Fruit fly (Drosophila melanogaster) whole organism, wandering third instar larva: ENCODE results near the gene CG15210.

Experiments used
- Abd-B ChIP-seq: fragments of >200 bp; optimal IDR thresholded peaks from 2 replicates; lab custom pipeline; 2017; ENCODE audit warnings: missing biosample characterization, missing genetic modification characterization
- CG32264 ChIP-seq: fragments of 200-800 bp; sonication (Bioruptor generic); optimal IDR thresholded peaks from 2 replicates; lab custom pipeline; 2016; ENCODE audit warnings: missing biosample characterization, missing genetic modification characterization
- CG9705 ChIP-seq: fragments of 200-800 bp; sonication (Bioruptor generic); optimal IDR thresholded peaks from 2 replicates; lab custom pipeline; 2018; ENCODE audit warnings: missing biosample characterization, mild to moderate bottlenecking, missing genetic modification characterization
- CrebA ChIP-seq: fragments of 200-800 bp; sonication (Bioruptor generic); optimal IDR thresholded peaks from 2 replicates; lab custom pipeline; 2016; ENCODE audit warnings: missing biosample characterization, mild to moderate bottlenecking, missing genetic modification characterization, borderline replicate concordance
- Dfd ChIP-seq: fragments of >200 bp; optimal IDR thresholded peaks from 2 replicates; lab custom pipeline; 2017; ENCODE audit warnings: missing biosample characterization, missing genetic modification characterization
- Dif ChIP-seq: fragments of 200-275, 200-300 bp; sonication (Bioruptor generic); optimal IDR thresholded peaks from 2 replicates; lab custom pipeline; 2018; ENCODE audit warnings: missing biosample characterization, missing genetic modification characterization; ENCODE audit not compliant: partially characterized antibody
- GATAd ChIP-seq: sonication (Bioruptor generic); optimal IDR thresholded peaks from 2 replicates; lab custom pipeline; 2016; ENCODE audit warnings: missing biosample characterization, missing genetic modification characterization
- HLH106 ChIP-seq: fragments of 200-800 bp; optimal IDR thresholded peaks from 3 replicates; lab custom pipeline; 2019; ENCODE audit warnings: missing biosample characterization, mild to moderate bottlenecking, missing genetic modification characterization, moderate library complexity
- Hnf4 ChIP-seq: fragments of 200-800 bp; sonication (Bioruptor generic); optimal IDR thresholded peaks from 2 replicates; lab custom pipeline; 2016; ENCODE audit warnings: missing biosample characterization, mild to moderate bottlenecking, missing genetic modification characterization
- Hr78 ChIP-seq: fragments of >200 bp; optimal IDR thresholded peaks from 2 replicates; lab custom pipeline; 2017; ENCODE audit warnings: missing biosample characterization, missing genetic modification characterization
- Hr83 ChIP-seq: fragments of 200-300 bp; sonication (Bioruptor generic); optimal IDR thresholded peaks from 2 replicates; lab custom pipeline; 2016; ENCODE audit warnings: missing biosample characterization, mild to moderate bottlenecking, missing genetic modification characterization, moderate library complexity; ENCODE audit not compliant: poor library complexity, severe bottlenecking
- Jra ChIP-seq: sonication (Bioruptor generic); optimal IDR thresholded peaks from 2 replicates; lab custom pipeline; 2016; ENCODE audit warnings: missing biosample characterization, missing genetic modification characterization
- Mio ChIP-seq: sonication (Bioruptor generic); optimal IDR thresholded peaks from 2 replicates; lab custom pipeline; 2016; ENCODE audit warnings: missing biosample characterization, missing genetic modification characterization
- Myc ChIP-seq: fragments of >200 bp; optimal IDR thresholded peaks from 2 replicates; lab custom pipeline; 2017
- N ChIP-seq: fragments of >200 bp; optimal IDR thresholded peaks from 2 replicates; lab custom pipeline; 2018; ENCODE audit warnings: missing biosample characterization, missing external identifiers, missing genetic modification characterization
- OdsH ChIP-seq: fragments of 200-800 bp; sonication (Bioruptor generic); optimal IDR thresholded peaks from 2 replicates; lab custom pipeline; 2016; ENCODE audit warnings: missing biosample characterization, mild to moderate bottlenecking, missing genetic modification characterization
- Rel ChIP-seq, 2 experiments: fragments of 200-800 bp; sonication (Bioruptor generic) in 1 of 2; optimal IDR thresholded peaks; 2 replicates in 1 of 2; 3 replicates in 1 of 2; lab custom pipeline; 2016 to 2019; ENCODE audit warnings: mild to moderate bottlenecking in 2 of 2, missing biosample characterization in 2 of 2, missing genetic modification characterization in 2 of 2, moderate library complexity in 1 of 2
- Sp1 ChIP-seq: fragments of 200-800 bp; sonication (Bioruptor generic); optimal IDR thresholded peaks from 3 replicates; lab custom pipeline; 2019; ENCODE audit warnings: missing biosample characterization, mild to moderate bottlenecking, missing genetic modification characterization, moderate library complexity
- Vsx2 ChIP-seq: fragments of 200-300, 225-300 bp; sonication (Bioruptor generic); optimal IDR thresholded peaks from 2 replicates; lab custom pipeline; 2018; ENCODE audit warnings: missing biosample characterization, missing genetic modification characterization; ENCODE audit not compliant: partially characterized antibody
- br ChIP-seq: fragments of 200-800 bp; sonication (Bioruptor generic); optimal IDR thresholded peaks from 2 replicates; lab custom pipeline; 2016; ENCODE audit warnings: missing biosample characterization, missing genetic modification characterization
- brk ChIP-seq: fragments of 200-800 bp; sonication (Bioruptor generic); optimal IDR thresholded peaks from 2 replicates; lab custom pipeline; 2016; ENCODE audit warnings: missing biosample characterization, mild to moderate bottlenecking, missing genetic modification characterization
- dmrt93B ChIP-seq: fragments of 200-800 bp; sonication (Bioruptor generic); optimal IDR thresholded peaks from 2 replicates; lab custom pipeline; 2018; ENCODE audit warnings: missing biosample characterization, mild to moderate bottlenecking, missing genetic modification characterization
- dsf ChIP-seq: sonication (Bioruptor generic); optimal IDR thresholded peaks from 2 replicates; lab custom pipeline; 2016; ENCODE audit warnings: missing biosample characterization, missing genetic modification characterization, borderline replicate concordance
- ey ChIP-seq: fragments of 200-800 bp; sonication (Bioruptor generic); optimal IDR thresholded peaks from 2 replicates; lab custom pipeline; 2016; ENCODE audit warnings: missing biosample characterization, missing genetic modification characterization
- foxo ChIP-seq, 2 experiments: fragments of 200-800 bp; sonication (Bioruptor generic); optimal IDR thresholded peaks; 2 replicates in 1 of 2; 3 replicates in 1 of 2; lab custom pipeline; 2016 to 2017; ENCODE audit warnings: missing biosample characterization in 2 of 2, missing genetic modification characterization in 2 of 2
- fru ChIP-seq: fragments of 200-800 bp; sonication (Bioruptor generic); optimal IDR thresholded peaks from 3 replicates; lab custom pipeline; 2016; ENCODE audit warnings: missing biosample characterization, mild to moderate bottlenecking, missing genetic modification characterization
- h ChIP-seq: fragments of 200-800 bp; sonication (Bioruptor generic); optimal IDR thresholded peaks from 3 replicates; lab custom pipeline; 2016; ENCODE audit warnings: missing biosample characterization, mild to moderate bottlenecking, missing genetic modification characterization
- jim ChIP-seq: fragments of 175-275, 200-325 bp; sonication (Bioruptor generic); optimal IDR thresholded peaks from 2 replicates; lab custom pipeline; 2016; ENCODE audit warnings: missing biosample characterization, mild to moderate bottlenecking, missing genetic modification characterization
- lola ChIP-seq: fragments of >200 bp; optimal IDR thresholded peaks from 2 replicates; lab custom pipeline; 2017; ENCODE audit warnings: missing biosample characterization, missing genetic modification characterization
- pan ChIP-seq: fragments of >200 bp; optimal IDR thresholded peaks from 2 replicates; lab custom pipeline; 2017
- psq ChIP-seq: fragments of 200-800 bp; sonication (Bioruptor generic); optimal IDR thresholded peaks from 3 replicates; lab custom pipeline; 2017; ENCODE audit warnings: missing biosample characterization, mild to moderate bottlenecking, missing genetic modification characterization, moderate library complexity
- rgr ChIP-seq: fragments of 200-800 bp; sonication (Bioruptor generic); optimal IDR thresholded peaks from 3 replicates; lab custom pipeline; 2016; ENCODE audit warnings: missing biosample characterization, mild to moderate bottlenecking, missing genetic modification characterization
- sage ChIP-seq: fragments of 200-800 bp; sonication (Bioruptor generic); optimal IDR thresholded peaks from 2 replicates; lab custom pipeline; 2016; ENCODE audit warnings: missing biosample characterization, mild to moderate bottlenecking, missing genetic modification characterization
- sv ChIP-seq: fragments of 200-800 bp; sonication (Bioruptor generic); optimal IDR thresholded peaks from 3 replicates; lab custom pipeline; 2016; ENCODE audit warnings: missing biosample characterization, missing genetic modification characterization
- tai ChIP-seq: sonication (Bioruptor generic); optimal IDR thresholded peaks from 2 replicates; lab custom pipeline; 2016; ENCODE audit warnings: missing biosample characterization, missing genetic modification characterization
- usp ChIP-seq: fragments of >200 bp; optimal IDR thresholded peaks from 2 replicates; lab custom pipeline; 2017; ENCODE audit warnings: missing biosample characterization, missing genetic modification characterization
- woc ChIP-seq: sonication (Bioruptor generic); optimal IDR thresholded peaks from 2 replicates; lab custom pipeline; 2016; ENCODE audit warnings: missing biosample characterization, mild to moderate bottlenecking, missing genetic modification characterization

CG15210 gene

DNA sequence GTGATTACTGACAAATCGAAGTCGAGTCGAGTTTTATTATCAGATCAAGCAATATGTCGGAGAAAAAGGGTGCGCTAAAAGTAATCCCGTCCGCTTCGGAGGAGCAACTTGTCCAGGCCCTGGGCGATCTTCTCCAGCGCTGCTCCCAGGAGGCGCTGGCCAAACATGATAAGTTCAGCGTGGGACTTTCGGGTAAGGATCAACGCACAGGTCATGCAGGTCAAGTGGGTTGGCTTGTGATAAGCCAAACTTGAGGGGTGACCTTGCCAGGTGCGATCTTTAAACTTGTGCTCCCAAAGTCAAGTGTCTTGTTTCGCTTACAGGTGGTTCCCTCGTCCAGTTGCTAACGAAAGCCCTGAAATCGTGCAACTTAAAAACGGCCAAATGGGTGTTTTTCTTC is 8.4 kb downstream of the CG15210 start:
- TF ChIP-seq psq (no peak), Dif (GFP tag; lab: Kevin White, UChicago) (no peak), N (GFP tag; lab: Kevin White, UChicago) (no peak), HLH106 (tag; lab: Kevin White, UChicago) (no peak), jim (GFP tag; lab: Kevin White, UChicago) (no peak)
- TF ChIP-seq, all 38 proteins: peak for 0

DNA sequence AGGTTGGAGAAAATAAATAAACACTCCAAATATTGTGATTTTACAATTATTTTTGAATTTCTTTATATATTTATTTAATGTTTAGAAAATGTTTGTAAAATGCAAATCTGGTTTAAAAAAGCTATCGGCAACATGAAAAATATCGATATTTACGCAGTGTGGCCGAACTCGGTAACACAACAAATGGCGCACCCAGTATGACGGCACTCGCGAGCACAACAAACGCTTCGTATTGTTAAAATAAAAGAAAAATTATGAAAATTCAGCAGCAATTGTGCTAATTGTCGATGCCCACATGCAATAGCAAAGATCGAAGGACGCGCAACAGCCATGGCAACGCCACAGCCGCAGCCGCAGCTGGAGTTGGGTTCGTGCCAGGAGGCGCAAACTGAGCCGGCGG is 9.5 kb downstream of the CG15210 start, which contains the start of gene CG2202:
Gene CG2202, plus strand, starts transcription at position 193 of the 400 bp plus-strand sequence.
- no peak for TF ChIP-seq tai
- TF ChIP-seq foxo (GFP tag; optimal IDR thresholded peaks at IDR 0.05; lab: Kevin White, UChicago), result no peak
- no peak for TF ChIP-seq Hr83 (GFP tag; lab: Kevin White, UChicago)
- TF ChIP-seq Hr78 (GFP tag; lab: Kevin White, UChicago), result no peak
- TF ChIP-seq h (GFP tag; lab: Kevin White, UChicago), result no peak
- TF ChIP-seq rgr (GFP tag; lab: Kevin White, UChicago), result peak; percentile 11

DNA sequence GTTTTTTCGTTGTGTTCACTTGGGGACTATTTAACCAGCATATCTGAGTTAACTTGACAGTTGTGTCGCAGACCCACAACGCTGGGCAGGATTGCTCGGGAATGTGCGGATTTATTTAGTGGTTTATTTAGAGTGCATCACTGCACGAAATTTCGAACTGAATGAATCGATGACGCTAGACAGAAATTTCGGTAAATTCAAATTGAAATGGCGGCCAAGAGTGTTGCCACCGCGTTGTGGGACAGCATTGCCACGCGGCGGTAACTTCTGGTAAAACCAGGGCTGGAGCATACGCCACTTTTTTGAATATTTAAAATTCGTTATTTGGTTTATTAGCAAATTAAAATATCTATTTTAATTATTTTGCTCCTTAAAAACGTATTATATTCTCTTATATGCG is 15.7 kb downstream of the CG15210 start, which contains the start of gene feo:
Gene feo, minus strand, starts transcription at position 184 of the 400 bp plus-strand sequence.
- TF ChIP-seq Dfd (GFP tag; lab: Kevin White, UChicago), result no peak
- TF ChIP-seq OdsH (GFP tag; lab: Kevin White, UChicago), result no peak
- TF ChIP-seq dsf (GFP tag; lab: Kevin White, UChicago), result no peak
- no peak for TF ChIP-seq psq
- no peak for TF ChIP-seq Mio (GFP tag; lab: Kevin White, UChicago)
- no peak for TF ChIP-seq foxo (GFP tag; optimal IDR thresholded peaks at IDR 0.05; lab: Kevin White, UChicago)
- TF ChIP-seq Hnf4 (GFP tag; lab: Kevin White, UChicago), result no peak
- TF ChIP-seq GATAd (GFP tag; lab: Kevin White, UChicago), result no peak
- no peak for TF ChIP-seq dmrt93B (GFP tag; lab: Kevin White, UChicago)
- no peak for TF ChIP-seq ey (GFP tag; lab: Kevin White, UChicago)
- no peak for TF ChIP-seq CG9705 (GFP tag; lab: Kevin White, UChicago)
- no peak for TF ChIP-seq woc (GFP tag; lab: Kevin White, UChicago)
- TF ChIP-seq Jra (GFP tag; lab: Kevin White, UChicago), result no peak
- TF ChIP-seq Dif (GFP tag; lab: Kevin White, UChicago), result no peak
- TF ChIP-seq CrebA (GFP tag; lab: Kevin White, UChicago), result no peak
- TF ChIP-seq Abd-B (GFP tag; lab: Kevin White, UChicago), result no peak
- no peak for TF ChIP-seq rgr (GFP tag; lab: Kevin White, UChicago)
- TF ChIP-seq jim (GFP tag; lab: Kevin White, UChicago), result no peak
- TF ChIP-seq HLH106 (tag; lab: Kevin White, UChicago), result no peak
- TF ChIP-seq Myc, result no peak

DNA sequence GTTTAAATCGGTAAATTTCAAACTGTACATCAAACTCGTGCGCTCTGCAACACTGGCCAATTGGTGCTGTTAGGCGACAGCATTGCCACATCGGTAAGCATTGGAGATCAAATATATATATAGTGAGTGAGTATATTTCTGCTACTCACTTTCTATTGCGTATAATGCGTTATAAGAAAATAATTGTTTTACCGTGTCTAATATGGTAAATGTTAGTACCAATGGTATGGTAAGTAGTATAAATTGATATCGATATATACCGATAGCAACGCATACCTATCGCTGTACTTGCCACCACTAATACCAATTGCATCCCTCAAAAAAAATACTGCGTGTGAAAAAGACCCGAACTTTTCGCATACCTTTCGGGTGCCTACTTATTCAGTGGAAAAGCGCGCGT is 18.3 kb downstream of the CG15210 start, which contains the start of the genes sofe and CG2186:
Gene sofe, minus strand, starts transcription at position 38 of the 400 bp plus-strand sequence.
Gene CG2186, plus strand, starts transcription at position 280 of the 400 bp plus-strand sequence.
- TF ChIP-seq Hnf4 (GFP tag; lab: Kevin White, UChicago) (no peak), usp (GFP tag; lab: Kevin White, UChicago) (no peak), Hr83 (GFP tag; lab: Kevin White, UChicago) (peak; percentile 30), fru (GFP tag; lab: Kevin White, UChicago) (peak; percentile 55), rgr (GFP tag; lab: Kevin White, UChicago) (peak; percentile 69), Vsx2 (no peak), woc (GFP tag; lab: Kevin White, UChicago) (peak; percentile 42), Sp1 (GFP tag; lab: Kevin White, UChicago) (peak; percentile 41), lola (GFP tag; lab: Kevin White, UChicago) (no peak), Jra (GFP tag; lab: Kevin White, UChicago) (no peak), Mio (GFP tag; lab: Kevin White, UChicago) (no peak), Abd-B (GFP tag; lab: Kevin White, UChicago) (no peak), CG9705 (GFP tag; lab: Kevin White, UChicago) (peak; percentile 57), foxo (GFP tag; optimal IDR thresholded peaks at IDR 0.05; lab: Kevin White, UChicago) (peak in 1 of 2 experiments; percentile 72), Rel (GFP tag; optimal IDR thresholded peaks at IDR 0.05; lab: Kevin White, UChicago) (no peak), Rel (tag; optimal IDR thresholded peaks at IDR 0.05; lab: Kevin White, UChicago) (peak; percentile 73), sv (peak; percentile 42), CG32264 (GFP tag; lab: Kevin White, UChicago) (no peak), HLH106 (tag; lab: Kevin White, UChicago) (peak; percentile 58), Dfd (GFP tag; lab: Kevin White, UChicago) (no peak), Hr78 (GFP tag; lab: Kevin White, UChicago) (no peak), CrebA (GFP tag; lab: Kevin White, UChicago) (no peak), h (GFP tag; lab: Kevin White, UChicago) (peak; percentile 62), tai (no peak), brk (no peak), GATAd (GFP tag; lab: Kevin White, UChicago) (peak; percentile 9), Myc (peak; percentile 16), N (GFP tag; lab: Kevin White, UChicago) (no peak), psq (peak; percentile 39), ey (GFP tag; lab: Kevin White, UChicago) (peak; percentile 63), Dif (GFP tag; lab: Kevin White, UChicago) (no peak), sage (no peak), dsf (GFP tag; lab: Kevin White, UChicago) (no peak), OdsH (GFP tag; lab: Kevin White, UChicago) (peak; percentile 7), dmrt93B (GFP tag; lab: Kevin White, UChicago) (no peak), jim (GFP tag; lab: Kevin White, UChicago) (no peak), pan (no peak), br (peak; percentile 25)
